Fruit fly (Drosophila melanogaster) whole organism, adult: ENCODE measurements around the gene CG14015.
A peak's percentile ranks its signal among the peaks of the same experiment; 100 is the strongest.

Experiments used
- CG11617 ChIP-seq: fragments of 200-800 bp; sonication (Bioruptor generic); optimal IDR thresholded peaks from 2 replicates; lab custom pipeline; 2017; ENCODE audit warnings: mild to moderate bottlenecking, missing biosample characterization, missing genetic modification reagents, missing genetic modification characterization
- CG12768 ChIP-seq: fragments of 200-800 bp; sonication (Bioruptor generic); optimal IDR thresholded peaks from 2 replicates; lab custom pipeline; 2017; ENCODE audit warnings: missing biosample characterization, missing genetic modification characterization, mild to moderate bottlenecking, moderate library complexity, missing genetic modification reagents
- CG14711 ChIP-seq: fragments of 200-800 bp; sonication (Bioruptor generic); optimal IDR thresholded peaks from 2 replicates; lab custom pipeline; 2018; ENCODE audit warnings: missing biosample characterization, mild to moderate bottlenecking, missing genetic modification characterization, moderate library complexity
- CG1620 ChIP-seq: fragments of 200-800 bp; sonication (Bioruptor generic); optimal IDR thresholded peaks from 2 replicates; lab custom pipeline; 2016; ENCODE audit warnings: missing biosample characterization, missing genetic modification characterization
- CG33017 ChIP-seq: fragments of 200-800 bp; sonication (Bioruptor generic); optimal IDR thresholded peaks from 2 replicates; lab custom pipeline; 2018; ENCODE audit warnings: missing biosample characterization, mild to moderate bottlenecking, missing genetic modification characterization, moderate library complexity
- CG5204 ChIP-seq: fragments of 200-800 bp; sonication (Bioruptor generic); optimal IDR thresholded peaks from 2 replicates; lab custom pipeline; 2016; ENCODE audit warnings: missing biosample characterization, missing genetic modification characterization
- CG7045 ChIP-seq: fragments of 200-800 bp; sonication (Bioruptor generic); optimal IDR thresholded peaks from 2 replicates; lab custom pipeline; 2017; ENCODE audit warnings: missing biosample characterization, mild to moderate bottlenecking, missing genetic modification characterization
- CG7101 ChIP-seq: fragments of 200-800 bp; sonication (Bioruptor generic); optimal IDR thresholded peaks from 2 replicates; lab custom pipeline; 2018; ENCODE audit warnings: missing biosample characterization, mild to moderate bottlenecking, missing genetic modification characterization, moderate library complexity
- Clk ChIP-seq: fragments of 200-800 bp; sonication (Bioruptor generic); optimal IDR thresholded peaks from 2 replicates; lab custom pipeline; 2017; ENCODE audit warnings: missing biosample characterization, missing genetic modification characterization
- Crg-1 ChIP-seq: fragments of 200-800 bp; sonication (Bioruptor generic); optimal IDR thresholded peaks from 2 replicates; lab custom pipeline; 2016; ENCODE audit warnings: missing biosample characterization, missing genetic modification characterization
- Hr96 ChIP-seq: fragments of 200-800 bp; sonication (Bioruptor generic); optimal IDR thresholded peaks from 2 replicates; lab custom pipeline; 2016; ENCODE audit warnings: missing biosample characterization, missing genetic modification characterization
- Mnt ChIP-seq: fragments of 200-800 bp; sonication (Bioruptor generic); optimal IDR thresholded peaks from 2 replicates; lab custom pipeline; 2016; ENCODE audit warnings: missing biosample characterization, mild to moderate bottlenecking, missing genetic modification characterization
- bab1 ChIP-seq: fragments of 200-800 bp; sonication (Bioruptor generic); optimal IDR thresholded peaks from 3 replicates; lab custom pipeline; 2019; ENCODE audit warnings: missing biosample characterization, mild to moderate bottlenecking, missing genetic modification characterization, moderate library complexity
- cic ChIP-seq: fragments of 200-800 bp; sonication (Bioruptor generic); optimal IDR thresholded peaks from 2 replicates; lab custom pipeline; 2017; ENCODE audit warnings: missing biosample characterization, mild to moderate bottlenecking, missing genetic modification characterization, moderate library complexity
- cnc ChIP-seq, 2 experiments: fragments of >200 bp; optimal IDR thresholded peaks; 2 replicates each; lab custom pipeline; 2017
- ovo ChIP-seq: fragments of 200-800 bp; sonication (Bioruptor generic); optimal IDR thresholded peaks from 2 replicates; lab custom pipeline; 2016; ENCODE audit warnings: missing biosample characterization, missing genetic modification characterization
- pad ChIP-seq: fragments of 200-800 bp; sonication (Bioruptor generic); optimal IDR thresholded peaks from 3 replicates; lab custom pipeline; 2017; ENCODE audit warnings: missing biosample characterization, missing genetic modification characterization, mild to moderate bottlenecking, moderate library complexity, missing genetic modification reagents
- tj ChIP-seq: fragments of 200-800 bp; sonication (Bioruptor generic); optimal IDR thresholded peaks from 3 replicates; lab custom pipeline; 2017; ENCODE audit warnings: missing biosample characterization, mild to moderate bottlenecking, missing genetic modification characterization, moderate library complexity
- toe ChIP-seq: fragments of 200-800 bp; sonication (Bioruptor generic); optimal IDR thresholded peaks from 2 replicates; lab custom pipeline; 2016; ENCODE audit warnings: missing biosample characterization, missing genetic modification characterization

Gene CG14015

dm6 chr2L:5494808-5495356, 44.1 kb downstream of the CG14015 start:
- no peak for TF ChIP-seq CG7101 (tag; lab: Kevin White, UChicago)
- no peak for TF ChIP-seq bab1 (GFP tag; lab: Kevin White, UChicago)
- TF ChIP-seq CG12768 (GFP tag; lab: Kevin White, UChicago) = no peak
- peak; percentile 18 for TF ChIP-seq CG5204 (GFP tag; lab: Kevin White, UChicago)
- TF ChIP-seq tj = no peak

dm6 chr2L:5493907-5494404, 45.0 kb downstream of the CG14015 start:
- TF ChIP-seq ovo (GFP tag; lab: Kevin White, UChicago) = no peak
- TF ChIP-seq CG1620 (GFP tag; lab: Kevin White, UChicago) = no peak
- TF ChIP-seq Crg-1 (GFP tag; lab: Kevin White, UChicago) = no peak
- no peak for TF ChIP-seq Clk (GFP tag; lab: Kevin White, UChicago)
- no peak for TF ChIP-seq CG12768 (GFP tag; lab: Kevin White, UChicago)
- no peak for TF ChIP-seq tj
- TF ChIP-seq cic (GFP tag; lab: Kevin White, UChicago) = no peak

DNA sequence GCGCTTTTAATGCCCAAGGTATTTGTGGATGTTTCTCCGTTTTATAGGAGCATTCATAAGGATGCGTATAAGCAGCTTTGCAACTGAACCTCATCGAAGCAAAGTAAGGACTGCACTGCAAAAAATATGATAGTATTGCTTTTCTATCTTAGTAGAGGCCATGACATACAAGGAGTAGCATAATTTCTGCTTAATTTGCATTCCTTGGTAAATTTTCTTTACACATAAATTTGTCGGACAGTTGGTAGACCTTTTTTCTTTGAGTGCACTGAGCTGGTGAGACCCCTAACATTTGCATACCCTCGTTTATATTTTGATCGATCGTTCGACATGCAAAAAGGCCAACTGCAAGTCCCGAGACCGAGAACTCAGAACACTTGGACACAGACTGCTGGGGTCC, 46.1 kb downstream of the CG14015 start:
- TF ChIP-seq CG7045 = no peak
- no peak for TF ChIP-seq ovo (GFP tag; lab: Kevin White, UChicago)
- TF ChIP-seq Clk (GFP tag; lab: Kevin White, UChicago) = no peak
- TF ChIP-seq cic (GFP tag; lab: Kevin White, UChicago) = no peak
- TF ChIP-seq CG12768 (GFP tag; lab: Kevin White, UChicago) = no peak
- no peak for TF ChIP-seq bab1 (GFP tag; lab: Kevin White, UChicago)
- TF ChIP-seq CG5204 (GFP tag; lab: Kevin White, UChicago) = no peak
- TF ChIP-seq Hr96 = no peak
- TF ChIP-seq CG33017 (tag; lab: Kevin White, UChicago) = no peak
- no peak for TF ChIP-seq Mnt (GFP tag; lab: Kevin White, UChicago)
- TF ChIP-seq CG14711 (tag; lab: Kevin White, UChicago) = no peak
- no peak for TF ChIP-seq toe
- no peak for TF ChIP-seq CG7101 (tag; lab: Kevin White, UChicago)
- no peak for TF ChIP-seq CG1620 (GFP tag; lab: Kevin White, UChicago)
- no peak for TF ChIP-seq Crg-1 (GFP tag; lab: Kevin White, UChicago)
- no peak for TF ChIP-seq cnc (optimal IDR thresholded peaks at IDR 0.05; lab: Kevin White, UChicago)
- no peak for TF ChIP-seq tj
- no peak for TF ChIP-seq pad (GFP tag; lab: Kevin White, UChicago)

DNA sequence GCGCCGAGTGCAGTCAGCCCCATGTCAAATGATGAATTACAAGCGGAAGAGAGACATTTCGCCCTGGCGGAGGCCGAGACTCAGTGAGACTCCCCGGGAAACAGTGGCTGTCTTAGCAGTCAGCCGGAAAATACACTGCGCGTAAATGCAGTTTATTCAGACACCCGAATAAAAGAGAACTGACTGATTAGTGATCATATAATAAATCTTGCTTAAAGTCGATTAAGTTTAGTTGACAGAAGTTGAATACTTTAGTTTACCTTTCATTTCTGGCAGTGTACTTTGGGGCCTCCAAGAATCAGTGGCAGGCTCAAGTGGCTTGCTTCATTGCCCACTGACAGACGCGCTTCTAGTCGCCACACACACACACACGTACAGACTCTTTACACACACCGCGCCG, 47.8 kb downstream of the CG14015 start:
- TF ChIP-seq Clk (GFP tag; lab: Kevin White, UChicago) = no peak
- TF ChIP-seq Crg-1 (GFP tag; lab: Kevin White, UChicago) = no peak
- no peak for TF ChIP-seq toe
- no peak for TF ChIP-seq CG1620 (GFP tag; lab: Kevin White, UChicago)
- TF ChIP-seq CG7101 (tag; lab: Kevin White, UChicago) = no peak

dm6 chr2L:5489757-5490359, 49.1 kb downstream of the CG14015 start:
- TF ChIP-seq toe = no peak
- no peak for TF ChIP-seq CG7101 (tag; lab: Kevin White, UChicago)
- no peak for TF ChIP-seq ovo (GFP tag; lab: Kevin White, UChicago)
- TF ChIP-seq cic (GFP tag; lab: Kevin White, UChicago) = no peak
- TF ChIP-seq CG11617 = no peak
- TF ChIP-seq CG1620 (GFP tag; lab: Kevin White, UChicago) = no peak
- no peak for TF ChIP-seq Clk (GFP tag; lab: Kevin White, UChicago)

DNA sequence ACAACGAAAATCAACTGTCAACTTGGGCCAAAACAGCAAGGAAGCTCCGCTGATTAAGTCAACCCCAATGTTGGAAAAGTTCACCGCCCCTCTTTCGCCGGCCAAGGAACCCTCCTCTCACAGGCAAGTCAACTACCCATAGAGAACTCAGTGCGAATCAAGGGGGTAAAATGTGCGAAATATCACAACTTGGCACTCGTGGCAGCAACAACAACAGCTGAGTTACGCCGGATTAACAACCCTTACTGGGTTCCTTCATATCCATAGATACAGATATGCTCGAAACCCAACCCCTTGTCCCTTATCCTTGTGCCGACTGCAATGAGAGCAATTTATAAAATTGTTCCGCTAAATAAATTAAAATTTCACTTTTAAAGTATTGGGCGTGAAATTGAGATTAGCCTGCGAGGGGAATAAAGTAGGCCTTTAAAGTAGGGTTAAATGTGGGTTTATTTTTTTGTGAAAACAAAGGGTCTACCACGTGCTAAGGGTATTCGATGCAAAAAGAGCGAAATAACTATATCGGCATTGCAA, 49.8 kb downstream of the CG14015 start:
- TF ChIP-seq cnc (optimal IDR thresholded peaks at IDR 0.05; lab: Kevin White, UChicago) (no peak), ovo (GFP tag; lab: Kevin White, UChicago) (no peak), Clk (GFP tag; lab: Kevin White, UChicago) (no peak), CG7045 (no peak), CG5204 (GFP tag; lab: Kevin White, UChicago) (no peak), Crg-1 (GFP tag; lab: Kevin White, UChicago) (no peak), CG11617 (no peak), CG33017 (tag; lab: Kevin White, UChicago) (no peak), bab1 (GFP tag; lab: Kevin White, UChicago) (no peak), Mnt (GFP tag; lab: Kevin White, UChicago) (no peak)
